Worm (Caenorhabditis elegans) whole organism, young adult: ENCODE results near the gene srab-9.
A peak's percentile ranks its signal among the peaks of the same experiment; 100 is the strongest.

ENCODE experiments used
- C06A6.2 ChIP-seq: fragments of 200-800 bp; sonication (Bioruptor generic); conservative IDR thresholded peaks from 2 replicates; pipeline ENCODE4 v1.3.6; 2022; ENCODE audit warnings: missing genetic modification characterization, missing compliant biosample characterization
- F22D6.2 ChIP-seq: sonication (generic microtip); optimal IDR thresholded peaks from 2 replicates; lab custom pipeline; 2016; ENCODE audit warnings: mild to moderate bottlenecking, missing genetic modification characterization, missing compliant biosample characterization
- F33H1.4 ChIP-seq: fragments of 200-800 bp; sonication (Bioruptor generic); IDR thresholded peaks from 2 replicates; pipeline ENCODE4 v1.3.6; 2022; ENCODE audit warnings: missing genetic modification reagents, missing genetic modification characterization, missing compliant biosample characterization
- F49E8.2 ChIP-seq: sonication (generic microtip); optimal IDR thresholded peaks from 3 replicates; lab custom pipeline; 2017; ENCODE audit warnings: missing genetic modification characterization, mild to moderate bottlenecking, missing compliant biosample characterization, antibody characterized with exemption, moderate library complexity; ENCODE audit not compliant: insufficient read depth
- F57C9.4 ChIP-seq: sonication (generic microtip); optimal IDR thresholded peaks from 2 replicates; lab custom pipeline; 2017; ENCODE audit warnings: mild to moderate bottlenecking, missing genetic modification characterization, missing compliant biosample characterization
- Y67H2A.10 ChIP-seq: fragments of 200-800 bp; sonication (Bioruptor generic); conservative IDR thresholded peaks from 2 replicates; pipeline ENCODE4 v1.3.6; 2022; ENCODE audit warnings: missing genetic modification reagents, missing genetic modification characterization, missing compliant biosample characterization
- Y95B8A.8 ChIP-seq: fragments of 200-800 bp; sonication (Bioruptor generic); IDR thresholded peaks from 2 replicates; pipeline ENCODE4 v1.3.6; 2022; ENCODE audit warnings: missing genetic modification reagents, missing genetic modification characterization, missing compliant biosample characterization
- akir-1 ChIP-seq: fragments of 200-800 bp; sonication (Bioruptor generic); optimal IDR thresholded peaks from 2 replicates; lab custom pipeline; 2018; ENCODE audit warnings: mild to moderate bottlenecking, missing genetic modification characterization, moderate library complexity, missing compliant biosample characterization
- athp-1 ChIP-seq: sonication (generic microtip); optimal IDR thresholded peaks from 2 replicates; lab custom pipeline; 2017; ENCODE audit warnings: mild to moderate bottlenecking, missing genetic modification characterization, missing compliant biosample characterization
- bed-1 ChIP-seq: fragments of 200-800 bp; sonication (Bioruptor generic); IDR thresholded peaks from 2 replicates; pipeline ENCODE4 v1.3.6; 2022; ENCODE audit warnings: missing genetic modification reagents, missing genetic modification characterization, missing compliant biosample characterization
- ccch-3 ChIP-seq: fragments of 200-800 bp; sonication (Bioruptor generic); optimal IDR thresholded peaks from 2 replicates; lab custom pipeline; 2018; ENCODE audit warnings: mild to moderate bottlenecking, missing genetic modification characterization, missing compliant biosample characterization
- cebp-2 ChIP-seq: fragments of 200-800 bp; sonication (Bioruptor generic); IDR thresholded peaks from 2 replicates; pipeline ENCODE4 v1.3.6; 2022; ENCODE audit warnings: missing genetic modification characterization, missing compliant biosample characterization
- ceh-58 ChIP-seq: fragments of 200-800 bp; sonication (Bioruptor generic); IDR thresholded peaks from 2 replicates; pipeline ENCODE4 v1.3.6; 2022; ENCODE audit warnings: missing genetic modification characterization, missing compliant biosample characterization
- dox-1 ChIP-seq: fragments of 200-800 bp; sonication (Bioruptor generic); IDR thresholded peaks from 2 replicates; pipeline ENCODE4 v1.3.6; 2022; ENCODE audit warnings: missing genetic modification reagents, missing genetic modification characterization, missing compliant biosample characterization
- dpff-1 ChIP-seq: sonication (generic microtip); optimal IDR thresholded peaks from 2 replicates; lab custom pipeline; 2017; ENCODE audit warnings: mild to moderate bottlenecking, missing genetic modification characterization, missing compliant biosample characterization
- egl-18 ChIP-seq: fragments of 200-800 bp; sonication (Bioruptor generic); IDR thresholded peaks from 2 replicates; pipeline ENCODE4 v1.3.6; 2022; ENCODE audit warnings: missing genetic modification reagents, missing genetic modification characterization, missing compliant biosample characterization
- ets-4 ChIP-seq: fragments of 200-800 bp; sonication (Bioruptor generic); optimal IDR thresholded peaks from 2 replicates; lab custom pipeline; 2018; ENCODE audit warnings: mild to moderate bottlenecking, missing genetic modification characterization, missing compliant biosample characterization
- lin-35 ChIP-seq, 3 experiments: fragments of 150-350 bp in 2 of 3; sonication (generic microtip) in 1 of 3; optimal IDR thresholded peaks; 2 replicates each; lab custom pipeline; 2014 to 2018; ENCODE audit warnings: missing biosample characterization in 3 of 3, missing genetic modification characterization in 3 of 3, missing genetic modification reagents in 3 of 3
- lin-40 ChIP-seq: sonication (generic microtip); optimal IDR thresholded peaks from 2 replicates; lab custom pipeline; 2016; ENCODE audit warnings: missing genetic modification characterization, mild to moderate bottlenecking, missing compliant biosample characterization, missing genotype, missing genetic modification reagents
- lsl-1 ChIP-seq: fragments of 200-800 bp; sonication (Bioruptor generic); optimal IDR thresholded peaks from 2 replicates; lab custom pipeline; 2018; ENCODE audit warnings: mild to moderate bottlenecking, missing genetic modification characterization, moderate library complexity, missing compliant biosample characterization
- madf-6 ChIP-seq: fragments of 200-800 bp; sonication (Bioruptor generic); IDR thresholded peaks from 2 replicates; pipeline ENCODE4 v1.3.6; 2022; ENCODE audit warnings: missing genetic modification reagents, missing genetic modification characterization, missing compliant biosample characterization
- mel-28 ChIP-seq: sonication (generic microtip); optimal IDR thresholded peaks from 2 replicates; lab custom pipeline; 2016; ENCODE audit warnings: borderline replicate concordance, mild to moderate bottlenecking, missing genetic modification characterization, missing compliant biosample characterization
- nhr-80 ChIP-seq: sonication (generic microtip); optimal IDR thresholded peaks from 2 replicates; lab custom pipeline; 2016; ENCODE audit warnings: missing genetic modification characterization, missing compliant biosample characterization
- nhr-90 ChIP-seq: sonication (generic microtip); optimal IDR thresholded peaks from 2 replicates; lab custom pipeline; 2016; ENCODE audit warnings: missing genotype, mild to moderate bottlenecking, missing genetic modification characterization, missing compliant biosample characterization
- pha-4 ChIP-seq: fragments of 150-350 bp; sonication (generic microtip); optimal IDR thresholded peaks from 2 replicates; lab custom pipeline; 2014; ENCODE audit warnings: missing biosample characterization, missing genetic modification reagents, missing genetic modification characterization
- rec-8 ChIP-seq, 2 experiments: sonication (generic microtip); optimal IDR thresholded peaks; 2 replicates each; lab custom pipeline; 2016; ENCODE audit warnings: mild to moderate bottlenecking in 2 of 2, missing genetic modification characterization in 2 of 2, missing genetic modification reagents in 2 of 2, missing genotype in 2 of 2, missing biosample characterization in 1 of 2, missing compliant biosample characterization in 1 of 2, moderate library complexity in 1 of 2
- snpc-1.1 ChIP-seq: sonication (generic microtip); optimal IDR thresholded peaks from 2 replicates; lab custom pipeline; 2017; ENCODE audit warnings: missing genetic modification characterization, mild to moderate bottlenecking, missing compliant biosample characterization, antibody characterized with exemption, moderate library complexity, missing genotype, missing genetic modification reagents; ENCODE audit not compliant: insufficient read depth
- snpc-4 ChIP-seq, 5 experiments: fragments of 150-350 bp in 1 of 5; sonication (generic microtip) in 4 of 5; optimal IDR thresholded peaks; 2 replicates each; lab custom pipeline; 2014 to 2018; ENCODE audit warnings: missing genetic modification characterization in 5 of 5, missing biosample characterization in 3 of 5, antibody characterized with exemption in 2 of 5, mild to moderate bottlenecking in 2 of 5, missing compliant biosample characterization in 2 of 5, missing genotype in 2 of 5, moderate library complexity in 2 of 5, missing genetic modification reagents in 1 of 5
- somi-1 ChIP-seq: fragments of 200-800 bp; sonication (Bioruptor generic); optimal IDR thresholded peaks from 2 replicates; lab custom pipeline; 2018; ENCODE audit warnings: mild to moderate bottlenecking, missing genetic modification characterization, missing compliant biosample characterization
- sptf-2 ChIP-seq: fragments of 200-800 bp; sonication (Bioruptor generic); optimal IDR thresholded peaks from 2 replicates; lab custom pipeline; 2018; ENCODE audit warnings: mild to moderate bottlenecking, missing genetic modification characterization, missing compliant biosample characterization
- zfh-2 ChIP-seq: fragments of 200-800 bp; sonication (Bioruptor generic); conservative IDR thresholded peaks from 2 replicates; pipeline ENCODE4 v1.3.6; 2022; ENCODE audit warnings: missing genetic modification reagents, missing genetic modification characterization, missing compliant biosample characterization
- ztf-22 ChIP-seq: fragments of 200-800 bp; sonication (Bioruptor generic); optimal IDR thresholded peaks from 2 replicates; lab custom pipeline; 2018; ENCODE audit warnings: mild to moderate bottlenecking, missing genetic modification characterization, moderate library complexity, missing compliant biosample characterization

The srab-9 gene

DNA sequence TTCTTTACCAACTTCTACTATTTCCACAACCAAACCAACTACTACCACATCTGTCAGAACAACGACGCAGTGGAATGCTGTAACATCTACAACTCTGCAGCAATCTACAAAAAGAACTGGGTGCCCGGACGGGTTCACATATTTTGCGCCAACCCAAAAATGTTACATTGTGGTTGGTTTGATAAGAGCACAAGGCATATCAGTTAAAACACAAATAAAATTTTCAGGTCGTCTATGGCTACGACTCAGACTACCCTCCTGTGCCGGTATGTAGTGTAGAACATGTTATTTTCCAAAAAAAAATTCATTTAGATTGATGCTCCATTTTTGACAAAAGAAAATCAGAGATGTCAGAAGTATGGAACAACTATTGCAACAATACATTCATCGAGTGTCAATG is 21.9 kb downstream of the srab-9 start:
- TF ChIP-seq sptf-2 (GFP tag; lab: Kevin White, UChicago), result no peak
- peak; percentile 50 for TF ChIP-seq nhr-80 (tag; lab: Kevin White, UChicago)
- 0 out of 2 replicates have a peak, but pooled peaks have one; percentile 34 for TF ChIP-seq dox-1 (GFP tag; lab: Robert Waterston, UW)

ce11 chrV:3118167-3118566 is 22.9 kb downstream of the srab-9 start, which contains the start of gene clec-210:
Gene clec-210, plus strand, starts transcription at chrV:3118377.
- TF ChIP-seq lin-35 (GFP tag; optimal IDR thresholded peaks at IDR 0.05; lab: Kevin White, UChicago) (no peak), ets-4 (GFP tag; lab: Kevin White, UChicago) (no peak), nhr-80 (tag; lab: Kevin White, UChicago) (peak; percentile 33), ccch-3 (GFP tag; lab: Kevin White, UChicago) (no peak), somi-1 (GFP tag; lab: Kevin White, UChicago) (no peak), ztf-22 (GFP tag; lab: Kevin White, UChicago) (no peak)

ce11 chrV:3114973-3115372 is 26.1 kb downstream of the srab-9 start, which contains the start of gene Y73C8C.3:
Gene Y73C8C.3, plus strand, starts transcription at chrV:3115273.
- TF ChIP-seq lsl-1 (GFP tag; lab: Kevin White, UChicago) (no peak), F57C9.4 (tag; lab: Kevin White, UChicago) (no peak), F49E8.2 (tag; lab: Kevin White, UChicago) (no peak), ztf-22 (GFP tag; lab: Kevin White, UChicago) (no peak), sptf-2 (GFP tag; lab: Kevin White, UChicago) (no peak), dpff-1 (no peak), snpc-1.1 (tag; lab: Kevin White, UChicago) (no peak), Y67H2A.10 (GFP tag; lab: Robert Waterston, UW) (no peak), ceh-58 (GFP tag; lab: Robert Waterston, UW) (no peak), Y95B8A.8 (GFP tag; lab: Robert Waterston, UW) (no peak), rec-8 (tag; optimal IDR thresholded peaks at IDR 0.05; lab: Kevin White, UChicago) (no peak), pha-4 (tag; lab: Kevin White, UChicago) (no peak)

DNA sequence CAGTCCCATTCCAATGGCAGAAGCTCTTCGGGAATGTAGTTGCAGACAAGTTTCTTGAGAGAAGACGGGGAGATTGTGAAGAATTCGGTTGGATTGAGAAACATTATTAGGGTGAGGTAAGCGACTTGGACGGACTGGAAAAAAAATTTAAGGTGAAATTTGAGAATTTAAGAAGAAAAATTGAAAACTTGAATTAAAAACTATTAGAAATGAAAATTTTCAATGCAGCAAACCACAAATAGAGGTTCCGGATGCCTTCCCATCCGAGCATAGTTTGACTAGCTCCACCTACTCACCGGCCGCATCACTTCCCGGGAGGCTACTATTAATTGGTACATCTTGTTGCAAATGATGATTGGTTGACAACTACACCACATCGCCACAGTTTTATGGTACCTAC is 27.3 kb downstream of the srab-9 start, which contains the start of gene Y73C8C.8:
Gene Y73C8C.8, minus strand, starts transcription at position 101 of the 400 bp plus-strand sequence.
- TF ChIP-seq nhr-90 (tag; lab: Kevin White, UChicago), result no peak

- TF ChIP-seq akir-1 (GFP tag; lab: Kevin White, UChicago), result no peak
- no peak for TF ChIP-seq zfh-2 (GFP tag; lab: Robert Waterston, UW)
- TF ChIP-seq athp-1 (tag; lab: Kevin White, UChicago), result no peak
- TF ChIP-seq bed-1, result no peak
These were observed 28.9 kb downstream of the srab-9 start for ce11 chrV:3112198-3112597.

- TF ChIP-seq nhr-90 (tag; lab: Kevin White, UChicago) (no peak), lin-40 (tag; lab: Kevin White, UChicago) (no peak), mel-28 (tag; lab: Kevin White, UChicago) (no peak)
These were observed 33.6 kb downstream of the srab-9 start, which contains the start of gene str-68 for ce11 chrV:3107450-3107849. Gene str-68, minus strand, starts transcription at chrV:3107550.

DNA sequence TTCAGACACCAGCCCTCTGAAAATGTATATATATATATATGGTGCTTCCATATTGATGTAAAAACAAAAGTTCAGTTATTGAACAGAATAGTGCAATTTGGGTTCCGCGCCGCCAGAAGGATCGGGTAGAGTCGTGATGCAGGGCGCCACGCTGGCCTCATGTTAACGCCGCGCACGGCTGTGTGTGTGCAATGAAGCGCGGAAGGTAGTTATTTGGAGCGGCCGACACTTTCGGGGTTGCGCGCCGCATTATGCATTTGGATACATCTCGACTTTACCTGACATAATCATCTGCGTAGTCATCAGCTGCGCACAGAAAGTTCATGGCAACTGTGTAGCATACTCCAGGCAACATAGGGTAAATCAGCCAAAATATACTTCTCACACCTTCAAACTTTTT is 34.3 kb downstream of the srab-9 start:
- no peak for TF ChIP-seq C06A6.2 (GFP tag; lab: Robert Waterston, UW)
- peak; percentile 63 for TF ChIP-seq snpc-1.1 (tag; lab: Kevin White, UChicago)
- TF ChIP-seq athp-1 (tag; lab: Kevin White, UChicago), result no peak
- TF ChIP-seq cebp-2 (GFP tag; lab: Robert Waterston, UW), result no peak
- no peak for TF ChIP-seq F22D6.2
- TF ChIP-seq F33H1.4 (GFP tag; lab: Robert Waterston, UW), result no peak
- no peak for TF ChIP-seq rec-8 (tag; optimal IDR thresholded peaks at IDR 0.05; lab: Kevin White, UChicago)
- no peak for TF ChIP-seq madf-6 (GFP tag; lab: Robert Waterston, UW)
- TF ChIP-seq egl-18, result 0 out of 2 replicates have a peak, but pooled peaks have one; percentile 14
- TF ChIP-seq snpc-4 (GFP tag; optimal IDR thresholded peaks at IDR 0.05; lab: Kevin White, UChicago), result peak; percentile 21
- TF ChIP-seq snpc-4 (tag; optimal IDR thresholded peaks at IDR 0.05; lab: Kevin White, UChicago), result peak in 1 of 4 experiments; percentile 91
